Worm (Caenorhabditis elegans) whole organism, L4/young adult: ENCODE measurements around the gene nlp-79.

ENCODE experiments used
- W03F9.2 ChIP-seq: fragments of 150-350 bp; optimal IDR thresholded peaks from 2 replicates; lab custom pipeline; 2014; ENCODE audit warnings: missing biosample characterization, missing genetic modification characterization
- dao-5 ChIP-seq: sonication (generic microtip); optimal IDR thresholded peaks from 2 replicates; lab custom pipeline; 2016; ENCODE audit warnings: missing genotype, missing genetic modification characterization, moderate library complexity, missing compliant biosample characterization

ce11 chrIV:13108430-13108829 is 40.9 kb upstream of the nlp-79 start:
- TF ChIP-seq W03F9.2, result no peak
- TF ChIP-seq dao-5 (tag; lab: Kevin White, UChicago), result no peak
